Fruit fly (Drosophila melanogaster): ENCODE data around the gene gny.

Gene gny

DNA sequence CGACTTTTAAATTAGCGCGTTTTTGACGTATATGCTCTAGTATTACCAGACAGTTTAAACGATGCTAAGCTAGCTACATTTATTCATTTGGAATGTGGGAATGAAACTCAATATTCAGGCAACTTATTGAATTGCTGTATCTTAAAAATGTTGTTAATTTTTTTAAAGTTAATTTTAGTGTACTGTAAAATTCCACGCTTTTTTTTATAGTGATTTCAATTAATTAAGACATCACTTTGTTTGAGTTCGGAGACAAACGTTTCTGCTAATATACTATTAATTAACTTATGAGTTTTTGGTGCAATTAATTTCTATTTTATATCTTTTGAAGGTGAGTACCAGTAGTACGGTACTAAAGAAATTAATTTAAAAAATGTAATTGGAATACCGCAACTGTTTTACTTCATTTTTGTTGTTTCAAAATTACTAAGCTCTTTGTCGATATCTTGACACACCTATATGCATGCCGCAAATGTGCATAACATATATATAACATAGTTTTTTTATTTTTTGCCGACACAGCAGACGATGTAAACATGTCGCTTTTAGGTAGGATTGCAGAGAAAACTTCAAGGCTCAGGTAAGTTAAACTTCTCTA, 6.4 kb downstream of the gny start, which contains the start of the genes Cdk1 and mRpS7 (continued):
- peak; percentile 37 for TF ChIP-seq CG7271 (tag; optimal IDR thresholded peaks at IDR 0.05)
- peak; percentile 53 for TF ChIP-seq CG9609 (GFP tag; optimal IDR thresholded peaks at IDR 0.05)
- peak; percentile 85 for TF ChIP-seq Ets65A (GFP tag)
- no peak for TF ChIP-seq sima (GFP tag; optimal IDR thresholded peaks at IDR 0.05)
- no peak; the same call in 1 of the 2 replicates for TF ChIP-seq Ravus (GFP tag; IDR thresholded peaks at IDR 0.05)
- TF ChIP-seq Hr51 (GFP tag; optimal IDR thresholded peaks at IDR 0.05), result peak; percentile 4 to 81
- no peak for TF ChIP-seq p53 (GFP tag; optimal IDR thresholded peaks at IDR 0.05)
- TF ChIP-seq CG14965 (GFP tag; optimal IDR thresholded peaks at IDR 0.05; ENCODE audit: borderline replicate concordance), result no peak
- no peak for TF ChIP-seq ftz-f1 (GFP tag; optimal IDR thresholded peaks at IDR 0.05)
- peak; percentile 26 for TF ChIP-seq B-H2 (GFP tag; optimal IDR thresholded peaks at IDR 0.05)
- peak in 1 of 2 experiments; percentile 38 for TF ChIP-seq Eip74EF (GFP tag; optimal IDR thresholded peaks at IDR 0.05)
- no peak for TF ChIP-seq Doc2 (GFP tag; IDR thresholded peaks at IDR 0.05)
- TF ChIP-seq dmrt11E (tag; optimal IDR thresholded peaks at IDR 0.05), result peak; percentile 71
- TF ChIP-seq CG11723 (GFP tag; optimal IDR thresholded peaks at IDR 0.05), result peak; percentile 86
- TF ChIP-seq Hsf (GFP tag; optimal IDR thresholded peaks at IDR 0.05), result peak; percentile 79
- peak; percentile 75 for TF ChIP-seq CG15601 (tag; optimal IDR thresholded peaks at IDR 0.05)
- peak; percentile 32 for TF ChIP-seq Fer1 (GFP tag; optimal IDR thresholded peaks at IDR 0.05)
- TF ChIP-seq gfzf (GFP tag; optimal IDR thresholded peaks at IDR 0.05), result peak; percentile 26
- no peak for TF ChIP-seq hbn (GFP tag; IDR thresholded peaks at IDR 0.05; ENCODE audit: partially characterized antibody)
- peak; percentile 63; the same call in 1 of the 2 replicates for TF ChIP-seq ttk (GFP tag; IDR thresholded peaks at IDR 0.05)
- TF ChIP-seq CG31388 (GFP tag; optimal IDR thresholded peaks at IDR 0.05), result peak; percentile 23
- peak; percentile 47 for TF ChIP-seq CG13894 (tag; optimal IDR thresholded peaks at IDR 0.05)
- TF ChIP-seq Atf3 (GFP tag; optimal IDR thresholded peaks at IDR 0.05), result peak; percentile 68
- TF ChIP-seq CTCF (GFP tag; optimal IDR thresholded peaks at IDR 0.05), result no peak
- TF ChIP-seq gcm (GFP tag; optimal IDR thresholded peaks at IDR 0.05), result peak; percentile 66
- peak; percentile 7 for TF ChIP-seq Fer2 (tag; optimal IDR thresholded peaks at IDR 0.05)
- no peak for TF ChIP-seq sna (GFP tag; IDR thresholded peaks at IDR 0.05; ENCODE audit: partially characterized antibody)
- TF ChIP-seq CG5180 (GFP tag; optimal IDR thresholded peaks at IDR 0.05), result no peak
- peak; percentile 92 for TF ChIP-seq nmo (GFP tag; optimal IDR thresholded peaks at IDR 0.05)
- no peak for TF ChIP-seq CG34376 (GFP tag; optimal IDR thresholded peaks at IDR 0.05)
- no peak for TF ChIP-seq CG10321 (GFP tag; IDR thresholded peaks at IDR 0.05)
- TF ChIP-seq fd96Cb (tag; optimal IDR thresholded peaks at IDR 0.05), result peak; percentile 77
- TF ChIP-seq HHEX (GFP tag; optimal IDR thresholded peaks at IDR 0.05), result peak; percentile 40
- 0 out of 2 replicates have a peak, but pooled peaks have one; percentile 52 for TF ChIP-seq CG5953 (GFP tag; IDR thresholded peaks at IDR 0.05)
- peak; percentile 46 for TF ChIP-seq CG10462 (GFP tag; optimal IDR thresholded peaks at IDR 0.05)
- TF ChIP-seq CG18764 (GFP tag; optimal IDR thresholded peaks at IDR 0.05), result no peak
- no peak for TF ChIP-seq ERR (GFP tag; optimal IDR thresholded peaks at IDR 0.05)
- peak; percentile 52 for TF ChIP-seq caup (GFP tag; optimal IDR thresholded peaks at IDR 0.05; ENCODE audit: severe bottlenecking)
- TF ChIP-seq ac (GFP tag; optimal IDR thresholded peaks at IDR 0.05), result no peak
- peak; percentile 3 for TF ChIP-seq CG6854 (GFP tag; optimal IDR thresholded peaks at IDR 0.05)
- TF ChIP-seq Sox102F (GFP tag; optimal IDR thresholded peaks at IDR 0.05), result no peak
- 0 out of 2 replicates have a peak, but pooled peaks have one; percentile 51 for TF ChIP-seq CG11696 (GFP tag; IDR thresholded peaks at IDR 0.05)
- TF ChIP-seq chm (GFP tag; IDR thresholded peaks at IDR 0.05), result peak; percentile 68
- no peak for TF ChIP-seq CG6683 (GFP tag; optimal IDR thresholded peaks at IDR 0.05)
- peak; percentile 4 for TF ChIP-seq CG3995 (GFP tag; optimal IDR thresholded peaks at IDR 0.05)
- TF ChIP-seq Poxn (GFP tag; IDR thresholded peaks at IDR 0.05), result 0 out of 2 replicates have a peak, but pooled peaks have one; percentile 35
- TF ChIP-seq CG10147 (GFP tag; optimal IDR thresholded peaks at IDR 0.05), result peak; percentile 66
- no peak for TF ChIP-seq Jarid2 (GFP tag; optimal IDR thresholded peaks at IDR 0.05)
- peak; percentile 61 for TF ChIP-seq trem (tag; optimal IDR thresholded peaks at IDR 0.05)
